Fruit fly (Drosophila melanogaster): ENCODE measurements around the gene CG14879.

DNA sequence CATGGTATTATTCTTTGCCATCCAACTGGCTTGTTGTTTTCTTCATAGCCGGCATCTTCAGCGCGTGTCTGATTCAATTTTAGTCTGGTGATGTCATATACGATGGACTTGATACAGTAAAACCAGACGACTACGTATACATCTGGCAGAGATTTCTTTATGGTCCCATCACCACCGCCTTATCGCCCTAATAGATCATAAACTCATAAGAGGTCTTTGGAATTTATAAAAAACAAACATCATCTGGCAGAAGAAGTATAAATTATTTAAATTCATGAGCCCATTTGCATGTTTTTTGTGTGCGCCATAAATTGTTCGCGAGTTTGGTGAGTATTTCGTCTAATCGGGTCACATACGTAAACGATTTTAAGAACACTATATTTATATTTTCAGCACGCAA lies 737 bp downstream of the CG14879 start:
- no peak for TF ChIP-seq h (optimal IDR thresholded peaks at IDR 0.05)
- no peak for TF ChIP-seq Sin3A (optimal IDR thresholded peaks at IDR 0.05)

All from Kc167 (cell line).